Worm (Caenorhabditis elegans) whole organism, mixed stage, embryonic: ENCODE measurements around the gene C33D3.4.

ENCODE experiments used
- M03D4.4 ChIP-seq: sonication (generic microtip); optimal IDR thresholded peaks from 2 replicates; lab custom pipeline; 2017; ENCODE audit warnings: mild to moderate bottlenecking, missing genetic modification characterization, missing compliant biosample characterization
- bed-3 ChIP-seq: fragments of 200-800 bp; sonication (Bioruptor generic); optimal IDR thresholded peaks from 3 replicates; lab custom pipeline; 2018; ENCODE audit warnings: mild to moderate bottlenecking, missing genetic modification characterization, moderate library complexity, missing compliant biosample characterization
- blmp-1 ChIP-seq: fragments of 150-350 bp; optimal IDR thresholded peaks from 2 replicates; lab custom pipeline; 2014; ENCODE audit warnings: missing biosample characterization, missing genetic modification characterization
- ceh-39 ChIP-seq: fragments of 150-350 bp; optimal IDR thresholded peaks from 2 replicates; lab custom pipeline; 2014; ENCODE audit warnings: missing biosample characterization, missing genetic modification characterization
- ceh-43 ChIP-seq: fragments of 200-800 bp; sonication (Bioruptor generic); optimal IDR thresholded peaks from 2 replicates; lab custom pipeline; 2018; ENCODE audit warnings: mild to moderate bottlenecking, missing genetic modification characterization, moderate library complexity, missing compliant biosample characterization
- ceh-83 ChIP-seq: fragments of 200-800 bp; sonication (Bioruptor generic); optimal IDR thresholded peaks from 2 replicates; lab custom pipeline; 2018; ENCODE audit warnings: mild to moderate bottlenecking, missing genetic modification characterization, missing compliant biosample characterization
- ces-1 ChIP-seq: fragments of 150-350 bp; optimal IDR thresholded peaks from 2 replicates; lab custom pipeline; 2014; ENCODE audit warnings: missing biosample characterization, missing genetic modification reagents, missing genetic modification characterization
- cnd-1 ChIP-seq: fragments of 200-800 bp; sonication (Bioruptor generic); optimal IDR thresholded peaks from 2 replicates; lab custom pipeline; 2018; ENCODE audit warnings: mild to moderate bottlenecking, missing genetic modification characterization, missing compliant biosample characterization
- drap-1 ChIP-seq: fragments of 200-800 bp; sonication (Bioruptor generic); optimal IDR thresholded peaks from 3 replicates; lab custom pipeline; 2018; ENCODE audit warnings: mild to moderate bottlenecking, missing genetic modification characterization, missing compliant biosample characterization
- elt-1 ChIP-seq: sonication (generic microtip); optimal IDR thresholded peaks from 2 replicates; lab custom pipeline; 2017; ENCODE audit warnings: missing genetic modification characterization, mild to moderate bottlenecking, missing compliant biosample characterization, antibody characterized with exemption, moderate library complexity, borderline replicate concordance; ENCODE audit not compliant: insufficient read depth
- elt-3 ChIP-seq: fragments of 150-350 bp; optimal IDR thresholded peaks from 2 replicates; lab custom pipeline; 2014; ENCODE audit warnings: missing biosample characterization, missing genetic modification characterization
- ham-2 ChIP-seq: fragments of 200-800 bp; sonication (Bioruptor generic); optimal IDR thresholded peaks from 2 replicates; lab custom pipeline; 2018; ENCODE audit warnings: mild to moderate bottlenecking, missing genetic modification characterization, missing compliant biosample characterization
- hlh-1 ChIP-seq: fragments of 150-350 bp; optimal IDR thresholded peaks from 2 replicates; lab custom pipeline; 2014; ENCODE audit warnings: missing biosample characterization, missing genetic modification reagents, missing genetic modification characterization
- lsy-2 ChIP-seq: fragments of 150-350 bp; optimal IDR thresholded peaks from 2 replicates; lab custom pipeline; 2014; ENCODE audit warnings: missing biosample characterization, missing genetic modification characterization
- nhr-2 ChIP-seq: fragments of 150-350 bp; optimal IDR thresholded peaks from 2 replicates; lab custom pipeline; 2014; ENCODE audit warnings: missing biosample characterization, missing genetic modification characterization
- nhr-237 ChIP-seq: fragments of 150-350 bp; optimal IDR thresholded peaks from 2 replicates; lab custom pipeline; 2014; ENCODE audit warnings: missing biosample characterization, missing genetic modification characterization
- nhr-28 ChIP-seq: fragments of 150-350 bp; optimal IDR thresholded peaks from 2 replicates; lab custom pipeline; 2014; ENCODE audit warnings: missing biosample characterization, missing genetic modification characterization
- pha-4 ChIP-seq: fragments of 150-350 bp; optimal IDR thresholded peaks from 2 replicates; lab custom pipeline; 2018; ENCODE audit warnings: missing biosample characterization, missing genetic modification reagents, missing genetic modification characterization
- sem-2 ChIP-seq: fragments of 200-800 bp; sonication (Bioruptor generic); optimal IDR thresholded peaks from 2 replicates; lab custom pipeline; 2018; ENCODE audit warnings: mild to moderate bottlenecking, missing genetic modification characterization, missing compliant biosample characterization
- snpc-4 ChIP-seq: fragments of 150-350 bp; optimal IDR thresholded peaks from 2 replicates; lab custom pipeline; 2014; ENCODE audit warnings: missing biosample characterization, missing genetic modification characterization
- tbx-8 ChIP-seq: fragments of 200-800 bp; sonication (Bioruptor generic); optimal IDR thresholded peaks from 2 replicates; lab custom pipeline; 2018; ENCODE audit warnings: mild to moderate bottlenecking, missing genetic modification characterization, moderate library complexity, missing compliant biosample characterization
- unc-120 ChIP-seq: sonication (generic microtip); optimal IDR thresholded peaks from 2 replicates; lab custom pipeline; 2017; ENCODE audit warnings: missing genetic modification characterization, missing compliant biosample characterization; ENCODE audit not compliant: poor library complexity, severe bottlenecking
- unc-39 ChIP-seq: fragments of 150-350 bp; optimal IDR thresholded peaks from 2 replicates; lab custom pipeline; 2014; ENCODE audit warnings: missing biosample characterization, missing genetic modification characterization
- unc-62 ChIP-seq: fragments of 150-350 bp; optimal IDR thresholded peaks from 2 replicates; lab custom pipeline; 2014; ENCODE audit warnings: missing biosample characterization, missing genetic modification reagents, missing genetic modification characterization
- zip-8 ChIP-seq: fragments of 150-350 bp; optimal IDR thresholded peaks from 2 replicates; lab custom pipeline; 2014; ENCODE audit warnings: missing biosample characterization, missing genetic modification characterization
- ztf-11 ChIP-seq: fragments of 150-350 bp; optimal IDR thresholded peaks from 2 replicates; lab custom pipeline; 2014; ENCODE audit warnings: missing biosample characterization, missing genetic modification characterization

Gene C33D3.4

DNA sequence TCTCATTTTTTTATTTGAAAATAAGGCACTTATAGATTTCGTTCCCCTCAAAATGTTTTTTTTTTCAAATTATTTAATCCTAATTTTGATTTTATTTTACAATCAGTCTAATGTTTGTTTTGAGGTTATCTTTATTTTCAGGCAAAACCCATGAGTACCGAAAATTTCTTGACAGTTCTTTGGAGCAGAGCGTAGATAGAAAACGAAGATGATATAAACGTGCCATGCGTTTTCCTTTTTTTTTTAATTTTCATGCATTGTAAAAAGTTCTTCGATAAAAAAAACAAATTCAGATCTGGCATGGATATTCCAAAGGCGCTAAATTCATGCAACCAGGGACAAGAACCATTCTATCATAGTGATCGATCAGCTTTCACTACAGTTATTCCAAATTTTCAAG lies 2.2 kb downstream of the C33D3.4 start, which contains the start of gene C33D3.5:
Gene C33D3.5, plus strand, starts transcription at position 301 of the 400 bp plus-strand sequence.
- TF ChIP-seq blmp-1 (tag; lab: Kevin White, UChicago) (no peak), M03D4.4 (no peak), elt-3 (tag; lab: Kevin White, UChicago) (no peak), tbx-8 (no peak), nhr-28 (tag; lab: Kevin White, UChicago) (no peak), ceh-39 (tag; lab: Kevin White, UChicago) (no peak), hlh-1 (tag; lab: Kevin White, UChicago) (no peak), ces-1 (GFP tag; lab: Kevin White, UChicago) (no peak), unc-39 (tag; lab: Kevin White, UChicago) (no peak), cnd-1 (tag; lab: Kevin White, UChicago) (no peak), ham-2 (GFP tag; lab: Kevin White, UChicago) (no peak)

DNA sequence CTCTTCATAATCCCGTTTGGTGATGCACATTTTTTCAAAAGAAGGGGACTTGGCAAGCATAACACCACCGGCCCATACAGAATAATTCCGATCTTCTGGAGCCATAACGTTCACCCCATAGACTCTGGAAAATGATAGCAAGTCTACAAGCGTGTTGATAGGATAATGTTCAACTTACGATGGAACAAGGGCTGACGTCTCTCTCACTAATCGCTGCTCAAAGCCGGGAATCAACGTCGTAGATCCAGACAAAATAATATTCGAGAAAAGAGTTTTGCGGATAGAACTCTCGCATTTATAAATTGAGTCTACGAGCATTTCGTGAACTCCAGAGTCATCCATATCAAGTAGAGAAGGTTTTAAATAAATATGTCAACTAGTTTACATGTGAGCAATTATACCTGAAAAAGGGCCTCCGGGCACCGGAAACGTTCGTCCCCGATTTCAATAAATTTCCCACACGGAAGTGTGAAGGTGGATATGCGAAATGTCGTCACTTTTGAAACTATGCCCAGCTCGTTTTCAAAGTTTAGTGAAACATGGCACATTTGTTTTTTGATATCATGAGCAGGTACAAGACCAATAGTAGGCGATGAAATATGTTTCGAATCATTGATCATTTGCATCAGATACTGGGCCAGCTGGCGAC lies 3.1 kb downstream of the C33D3.4 start:
- TF ChIP-seq sem-2 (GFP tag; lab: Kevin White, UChicago) (no peak), ceh-83 (GFP tag; lab: Kevin White, UChicago) (no peak), hlh-1 (tag; lab: Kevin White, UChicago) (no peak)

DNA sequence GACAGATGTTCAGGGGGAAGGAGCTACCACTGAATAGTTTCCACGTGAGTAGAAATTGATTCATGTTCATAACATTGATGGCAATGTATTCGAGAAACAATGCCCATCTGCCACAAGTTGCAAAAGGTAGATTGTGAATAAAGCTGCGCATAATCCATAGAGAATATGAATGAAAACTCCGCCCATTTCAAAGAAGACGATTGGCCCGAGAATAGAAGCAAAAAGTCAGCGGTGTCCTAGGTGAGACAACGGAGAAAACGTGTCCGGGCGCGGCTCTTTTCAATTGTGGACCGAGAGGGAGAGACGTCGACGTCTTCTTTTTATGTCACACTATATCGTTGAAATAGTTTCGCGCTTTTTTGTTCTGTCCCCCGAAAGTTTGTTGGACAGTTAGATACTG lies 10.7 kb downstream of the C33D3.4 start, which contains the start of gene vab-3:
Gene vab-3, plus strand, starts transcription at position 301 of the 400 bp plus-strand sequence.
- TF ChIP-seq pha-4 (tag; lab: Kevin White, UChicago) (no peak), bed-3 (no peak), snpc-4 (tag; lab: Kevin White, UChicago) (no peak), zip-8 (tag; lab: Kevin White, UChicago) (no peak)

DNA sequence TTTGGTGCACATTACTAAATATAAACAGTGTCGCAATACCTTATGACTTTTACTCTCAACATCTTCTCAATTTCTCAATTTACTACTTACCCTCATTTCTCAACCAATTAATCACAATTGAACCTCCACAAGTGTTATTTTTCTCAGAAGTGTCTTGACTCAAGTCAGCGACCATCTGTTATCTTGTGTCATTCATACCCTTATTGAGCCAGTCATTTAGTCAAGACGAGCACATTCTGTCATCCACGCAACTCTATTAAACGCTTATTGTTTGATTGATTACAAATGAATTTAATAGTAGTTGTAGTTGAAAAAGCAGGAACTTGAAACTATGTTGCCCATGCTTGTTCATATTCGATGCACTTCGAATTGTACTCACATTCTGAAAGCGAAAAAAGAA lies 14.5 kb downstream of the C33D3.4 start:
- peak; percentile 15 for TF ChIP-seq ces-1 (GFP tag; lab: Kevin White, UChicago)
- peak; percentile 74 for TF ChIP-seq cnd-1 (tag; lab: Kevin White, UChicago)
- TF ChIP-seq unc-120 (tag; lab: Kevin White, UChicago): no peak
- TF ChIP-seq nhr-2 (tag; lab: Kevin White, UChicago): peak; percentile 69

DNA sequence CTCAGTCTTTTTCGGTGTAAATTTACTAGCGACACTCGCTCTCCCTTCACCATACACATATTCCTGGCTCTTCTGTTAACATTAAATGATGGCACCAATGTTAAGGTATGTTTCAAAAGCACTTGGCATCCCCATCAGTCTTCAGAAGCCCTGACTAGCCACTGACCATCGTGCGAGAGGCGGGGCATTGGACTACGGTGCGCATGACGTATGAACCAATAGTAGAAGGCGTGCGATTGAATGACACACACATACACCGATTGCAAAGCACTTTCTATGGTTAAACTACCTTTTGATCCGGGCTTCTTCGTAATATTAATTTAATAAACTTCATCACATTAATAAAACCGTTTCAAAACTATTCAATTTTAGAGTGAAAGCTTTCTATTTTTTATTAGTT lies 16.3 kb downstream of the C33D3.4 start:
- peak; percentile 85 for TF ChIP-seq lsy-2 (tag; lab: Kevin White, UChicago)
- TF ChIP-seq sem-2 (GFP tag; lab: Kevin White, UChicago): no peak

DNA sequence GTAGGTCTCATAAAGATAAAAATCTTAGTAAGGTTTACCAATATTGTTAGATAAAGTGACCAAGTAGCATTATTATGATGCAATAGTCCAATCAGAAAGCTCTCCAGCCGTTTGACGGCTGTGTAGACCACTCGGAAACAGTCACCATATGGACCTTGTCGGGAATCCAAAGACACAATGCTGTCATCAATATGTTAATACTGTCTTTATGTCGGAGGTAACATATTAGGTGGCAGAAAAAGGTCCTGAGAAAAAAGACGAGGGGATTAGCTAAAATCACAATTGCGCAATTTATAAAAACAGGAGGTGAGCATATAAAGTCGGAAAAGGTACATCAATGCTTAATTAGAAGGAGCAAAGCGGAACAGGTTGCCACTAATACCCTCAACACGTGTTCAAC lies 19.1 kb downstream of the C33D3.4 start:
- TF ChIP-seq ceh-43 (GFP tag; lab: Kevin White, UChicago): no peak
- no peak for TF ChIP-seq tbx-8
- no peak for TF ChIP-seq ceh-39 (tag; lab: Kevin White, UChicago)
- TF ChIP-seq drap-1: no peak
- no peak for TF ChIP-seq hlh-1 (tag; lab: Kevin White, UChicago)
- peak; percentile 83 for TF ChIP-seq nhr-2 (tag; lab: Kevin White, UChicago)
- TF ChIP-seq unc-39 (tag; lab: Kevin White, UChicago): no peak
- no peak for TF ChIP-seq ham-2 (GFP tag; lab: Kevin White, UChicago)
- TF ChIP-seq zip-8 (tag; lab: Kevin White, UChicago): peak; percentile 39
- no peak for TF ChIP-seq M03D4.4
- peak; percentile 8 for TF ChIP-seq unc-62 (GFP tag; lab: Kevin White, UChicago)
- peak; percentile 46 for TF ChIP-seq elt-1 (tag; lab: Kevin White, UChicago)
- no peak for TF ChIP-seq lsy-2 (tag; lab: Kevin White, UChicago)
- TF ChIP-seq ztf-11 (tag; lab: Kevin White, UChicago): no peak
- no peak for TF ChIP-seq pha-4 (tag; lab: Kevin White, UChicago)
- TF ChIP-seq ces-1 (GFP tag; lab: Kevin White, UChicago): no peak
- peak; percentile 54 for TF ChIP-seq cnd-1 (tag; lab: Kevin White, UChicago)
- TF ChIP-seq nhr-237 (tag; lab: Kevin White, UChicago): no peak
- TF ChIP-seq, all 35 proteins: peak for 5
